Worm (Caenorhabditis elegans) whole organism, young adult: Measurements from ENCODE around the gene W06G6.10.

Experiments
- T07F8.4 ChIP-seq: sonication (generic microtip); optimal IDR thresholded peaks from 2 replicates; lab custom pipeline; 2016; ENCODE audit warnings: mild to moderate bottlenecking, missing genetic modification characterization, moderate library complexity, missing compliant biosample characterization
- dpl-1 ChIP-seq: fragments of 150-350 bp; optimal IDR thresholded peaks from 2 replicates; lab custom pipeline; 2014; ENCODE audit warnings: missing biosample characterization, missing genetic modification reagents, missing genetic modification characterization

DNA sequence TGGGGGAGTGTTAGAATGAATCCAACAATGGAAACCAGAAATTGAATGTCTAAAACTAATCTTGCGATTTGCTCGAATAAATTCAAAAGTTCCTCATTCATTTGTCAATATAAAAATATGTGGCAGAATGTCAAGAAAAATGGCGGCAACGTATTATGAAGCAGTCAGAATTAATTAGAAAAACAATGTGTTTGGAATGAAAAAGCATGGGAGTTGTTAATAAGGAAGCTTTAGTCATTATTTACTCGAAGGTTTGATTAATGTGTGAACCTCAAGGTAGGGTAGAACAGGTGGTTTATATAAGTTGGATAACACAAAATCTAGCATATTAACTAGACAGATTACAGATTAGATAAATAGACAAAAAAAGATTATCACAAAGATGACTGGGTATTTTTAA is 8.8 kb downstream of the W06G6.10 start, which contains the start of gene srw-76:
- TF ChIP-seq T07F8.4 (tag; lab: Kevin White, UChicago) (no peak), dpl-1 (GFP tag; lab: Kevin White, UChicago) (no peak)
